Worm (Caenorhabditis elegans) whole organism, L2 larva: ENCODE data around the gene grl-28.

Experiments used
- aly-2 ChIP-seq: fragments of 150-350 bp; optimal IDR thresholded peaks from 2 replicates; lab custom pipeline; 2014; ENCODE audit warnings: missing biosample characterization, missing genetic modification characterization
- elt-3 ChIP-seq: sonication (generic microtip); optimal IDR thresholded peaks from 2 replicates; lab custom pipeline; 2017; ENCODE audit warnings: missing biosample characterization, missing genetic modification characterization
- lin-39 ChIP-seq: fragments of 150-350 bp; optimal IDR thresholded peaks from 2 replicates; lab custom pipeline; 2014; ENCODE audit warnings: missing biosample characterization, missing genetic modification reagents, missing genetic modification characterization
- nhr-11 ChIP-seq: fragments of 150-350 bp; optimal IDR thresholded peaks from 2 replicates; lab custom pipeline; 2014; ENCODE audit warnings: missing biosample characterization, missing genetic modification characterization
- nhr-129 ChIP-seq: fragments of 150-350 bp; optimal IDR thresholded peaks from 2 replicates; lab custom pipeline; 2014; ENCODE audit warnings: missing biosample characterization, missing genetic modification characterization
- nhr-6 ChIP-seq: fragments of 150-350 bp; optimal IDR thresholded peaks from 2 replicates; lab custom pipeline; 2014; ENCODE audit warnings: missing biosample characterization, missing genetic modification characterization
- unc-62 ChIP-seq: fragments of 150-350 bp; optimal IDR thresholded peaks from 2 replicates; lab custom pipeline; 2014; ENCODE audit warnings: missing biosample characterization, missing genetic modification reagents, missing genetic modification characterization

DNA sequence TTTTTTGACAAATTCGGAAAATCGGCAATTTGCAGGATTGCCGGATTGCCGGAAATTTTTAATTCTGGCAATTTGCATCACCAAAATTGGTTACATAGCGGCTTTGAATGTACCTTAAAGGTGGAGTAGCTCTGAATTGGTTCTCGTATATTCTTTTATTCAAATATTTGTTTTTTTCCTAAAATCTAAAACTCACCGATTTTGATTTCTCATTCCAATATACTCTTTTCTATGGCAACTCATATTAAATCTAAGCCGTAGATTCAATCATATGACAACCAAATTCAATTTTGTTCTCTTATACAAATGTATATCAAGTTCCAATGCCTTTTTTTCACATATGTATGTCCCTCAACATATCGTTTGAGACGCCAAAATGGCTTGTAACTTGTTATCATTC, 2.1 kb downstream of the grl-28 start, which contains the start of gene sri-21:
- TF ChIP-seq elt-3 (tag; lab: Kevin White, UChicago) (no peak), lin-39 (no peak), aly-2 (tag; lab: Kevin White, UChicago) (no peak), nhr-11 (tag; lab: Kevin White, UChicago) (no peak), unc-62 (GFP tag; lab: Kevin White, UChicago) (no peak), nhr-129 (tag; lab: Kevin White, UChicago) (no peak), nhr-6 (no peak)
